Fruit fly (Drosophila melanogaster) whole organism, wandering third instar larva: ENCODE measurements around the gene CG46517.
"Not testable (repeated sequence)": the region's sequence is repeated elsewhere in the genome, so short reads cannot be mapped to it uniquely, and the experiment has no call there.

ENCODE experiments used
- Mio ChIP-seq: sonication (Bioruptor generic); optimal IDR thresholded peaks from 2 replicates; lab custom pipeline; 2016; ENCODE audit warnings: missing biosample characterization, missing genetic modification characterization
- OdsH ChIP-seq: fragments of 200-800 bp; sonication (Bioruptor generic); optimal IDR thresholded peaks from 2 replicates; lab custom pipeline; 2016; ENCODE audit warnings: missing biosample characterization, mild to moderate bottlenecking, missing genetic modification characterization
- br ChIP-seq: fragments of 200-800 bp; sonication (Bioruptor generic); optimal IDR thresholded peaks from 2 replicates; lab custom pipeline; 2016; ENCODE audit warnings: missing biosample characterization, missing genetic modification characterization
- dmrt93B ChIP-seq: fragments of 200-800 bp; sonication (Bioruptor generic); optimal IDR thresholded peaks from 2 replicates; lab custom pipeline; 2018; ENCODE audit warnings: missing biosample characterization, mild to moderate bottlenecking, missing genetic modification characterization
- fru ChIP-seq: fragments of 200-800 bp; sonication (Bioruptor generic); optimal IDR thresholded peaks from 3 replicates; lab custom pipeline; 2016; ENCODE audit warnings: missing biosample characterization, mild to moderate bottlenecking, missing genetic modification characterization
- h ChIP-seq: fragments of 200-800 bp; sonication (Bioruptor generic); optimal IDR thresholded peaks from 3 replicates; lab custom pipeline; 2016; ENCODE audit warnings: missing biosample characterization, mild to moderate bottlenecking, missing genetic modification characterization
- psq ChIP-seq: fragments of 200-800 bp; sonication (Bioruptor generic); optimal IDR thresholded peaks from 3 replicates; lab custom pipeline; 2017; ENCODE audit warnings: missing biosample characterization, mild to moderate bottlenecking, missing genetic modification characterization, moderate library complexity
- sage ChIP-seq: fragments of 200-800 bp; sonication (Bioruptor generic); optimal IDR thresholded peaks from 2 replicates; lab custom pipeline; 2016; ENCODE audit warnings: missing biosample characterization, mild to moderate bottlenecking, missing genetic modification characterization
- tai ChIP-seq: sonication (Bioruptor generic); optimal IDR thresholded peaks from 2 replicates; lab custom pipeline; 2016; ENCODE audit warnings: missing biosample characterization, missing genetic modification characterization
- usp ChIP-seq: fragments of >200 bp; optimal IDR thresholded peaks from 2 replicates; lab custom pipeline; 2017; ENCODE audit warnings: missing biosample characterization, missing genetic modification characterization

DNA sequence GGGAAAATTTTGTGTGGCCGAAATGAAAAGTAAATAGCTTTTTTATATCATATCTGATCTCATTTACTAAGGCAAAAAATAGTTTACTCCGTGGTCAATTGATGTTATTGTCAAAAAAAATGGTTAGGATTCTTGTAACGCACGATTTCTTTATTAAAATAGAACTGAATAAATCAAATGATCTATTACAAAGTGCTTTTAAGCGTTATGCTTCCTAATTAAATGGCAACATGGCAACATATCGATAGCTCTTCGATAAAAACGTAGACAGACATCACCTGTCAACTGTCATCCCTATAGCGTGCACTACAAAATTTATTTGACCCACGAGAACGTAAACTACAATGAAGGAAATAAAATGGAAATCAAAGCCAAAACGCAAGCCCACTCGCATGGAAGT lies 44.8 kb upstream of the CG46517 start, which contains the start of gene CG46509:
- not testable (repeated sequence) for TF ChIP-seq psq (GFP tag; lab: Kevin White, UChicago); OdsH (GFP tag; lab: Kevin White, UChicago); tai (GFP tag; lab: Kevin White, UChicago); br; sage; Mio (GFP tag; lab: Kevin White, UChicago); fru; dmrt93B (GFP tag; lab: Kevin White, UChicago); usp (GFP tag; lab: Kevin White, UChicago); h (GFP tag; lab: Kevin White, UChicago)
